Worm (Caenorhabditis elegans): ENCODE measurements around the gene M01A8.1.

The M01A8.1 gene

DNA sequence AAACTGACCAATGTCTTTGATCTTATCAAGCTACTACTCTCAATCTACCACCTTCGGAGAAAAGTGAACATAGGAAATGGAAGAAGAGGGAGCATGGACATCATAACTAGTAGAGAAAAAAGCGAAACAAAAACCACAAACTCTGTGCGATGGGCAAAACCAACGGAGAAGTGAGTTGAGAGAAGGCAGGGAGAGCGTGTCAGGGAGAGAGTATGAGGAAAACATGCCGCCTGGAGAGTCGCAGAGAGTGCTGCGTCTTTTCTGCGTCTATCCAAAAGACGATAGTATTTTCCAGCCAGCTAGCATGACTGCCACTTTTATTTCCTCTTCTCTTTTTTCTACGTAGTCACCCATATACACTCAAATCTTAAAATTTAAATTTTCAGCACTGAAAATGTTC is 17.1 kb upstream of the M01A8.1 start, which contains the start of gene saeg-2 (continued):
- peak; percentile 7 for TF ChIP-seq nhr-20 (tag; optimal IDR thresholded peaks at IDR 0.05)

ce11 chrIII:9242675-9243074 is 14.4 kb upstream of the M01A8.1 start, which contains the start of gene dat-1:
TSS of gene dat-1 (plus strand) at chrIII:9242975.
- TF ChIP-seq nhr-237 (tag; optimal IDR thresholded peaks at IDR 0.05), result no peak
- TF ChIP-seq pqm-1 (tag; optimal IDR thresholded peaks at IDR 0.05), result no peak
- no peak for TF ChIP-seq ceh-8 (GFP tag; optimal IDR thresholded peaks at IDR 0.05)
- no peak for TF ChIP-seq blmp-1 (tag; optimal IDR thresholded peaks at IDR 0.05)

DNA sequence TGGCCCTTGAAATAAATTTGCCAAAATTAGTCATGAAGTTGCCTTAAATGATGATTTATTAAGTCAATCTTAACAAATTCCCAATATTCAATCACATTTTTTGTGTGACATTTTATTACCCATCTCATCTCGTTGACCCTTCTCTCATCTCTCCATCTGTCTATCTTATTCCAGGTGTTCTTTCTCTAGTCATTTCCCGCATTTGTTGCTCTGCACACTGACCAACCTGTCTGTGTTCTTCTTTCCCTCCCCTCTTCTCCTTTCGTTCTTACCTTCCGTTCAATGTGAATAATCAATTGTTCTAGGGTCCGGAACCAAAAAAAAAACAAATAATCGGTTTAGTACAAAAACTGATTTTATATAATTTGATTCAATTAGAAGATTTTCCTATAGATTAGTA is 9.8 kb upstream of the M01A8.1 start, which contains the start of gene T02C1.1:
Gene T02C1.1 (plus strand): TSS at position 305 of the 400 bp plus-strand sequence.
- TF ChIP-seq egl-13 (tag; optimal IDR thresholded peaks at IDR 0.05), result no peak
- no peak for TF ChIP-seq mep-1 (tag; optimal IDR thresholded peaks at IDR 0.05)
- TF ChIP-seq lin-15B (tag; optimal IDR thresholded peaks at IDR 0.05), result no peak
- no peak for TF ChIP-seq lin-39 (tag; optimal IDR thresholded peaks at IDR 0.05)
- TF ChIP-seq efl-1 (optimal IDR thresholded peaks at IDR 0.05), result no peak
- peak in 1 of 2 experiments; percentile 51 for TF ChIP-seq efl-1 (GFP tag; optimal IDR thresholded peaks at IDR 0.05 in 1 of 2)
- no peak for TF ChIP-seq ama-1 (optimal IDR thresholded peaks at IDR 0.05)

DNA sequence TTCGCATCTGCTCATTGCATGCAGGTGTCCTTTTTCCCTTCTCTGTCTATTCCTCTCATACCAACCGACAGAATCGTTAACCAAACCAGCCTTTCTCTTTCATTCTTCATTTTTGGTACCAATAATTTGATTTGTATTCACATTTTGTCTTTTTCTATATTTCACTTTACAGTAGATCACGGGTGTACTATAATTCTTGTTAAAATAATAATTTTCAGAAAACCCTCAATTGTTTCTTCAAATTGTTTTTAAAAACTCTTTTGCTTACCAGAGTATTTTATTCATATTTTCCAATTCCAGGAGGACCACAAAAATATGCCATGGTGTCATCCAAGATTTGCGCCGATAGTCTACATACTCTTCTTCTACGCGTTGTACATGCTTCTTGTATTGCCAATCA is 6.3 kb upstream of the M01A8.1 start, which contains the start of gene T02C1.2:
Gene T02C1.2 (plus strand): TSS at position 301 of the 400 bp plus-strand sequence.
- TF ChIP-seq blmp-1 (tag; optimal IDR thresholded peaks at IDR 0.05) (peak; percentile 20), zip-4 (GFP tag; optimal IDR thresholded peaks at IDR 0.05) (no peak)

DNA sequence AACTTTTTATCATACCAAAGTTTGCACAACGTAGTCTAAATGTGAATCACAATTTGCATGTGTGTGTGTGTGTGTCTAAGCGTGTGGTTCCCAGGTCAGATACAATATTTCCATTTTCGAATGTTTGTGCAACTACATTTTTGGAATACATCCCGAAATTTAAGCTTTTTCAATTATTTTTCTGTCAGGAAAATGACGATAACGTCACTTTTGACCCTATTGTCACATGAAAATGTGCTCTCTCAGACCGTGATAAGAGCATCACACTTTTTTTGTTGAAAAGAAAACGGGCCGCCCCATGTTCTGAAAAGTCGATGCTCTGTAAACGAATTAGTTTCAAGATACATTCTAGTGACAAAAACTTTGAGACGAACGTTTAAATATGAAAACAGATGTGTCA is 2.1 kb upstream of the M01A8.1 start:
- TF ChIP-seq dsc-1 (tag; optimal IDR thresholded peaks at IDR 0.05) (no peak), rnt-1 (tag; optimal IDR thresholded peaks at IDR 0.05) (no peak), lin-35 (GFP tag; optimal IDR thresholded peaks at IDR 0.05) (peak in 1 of 2 experiments; percentile 13), elt-2 (tag; optimal IDR thresholded peaks at IDR 0.05) (peak; percentile 50)

DNA sequence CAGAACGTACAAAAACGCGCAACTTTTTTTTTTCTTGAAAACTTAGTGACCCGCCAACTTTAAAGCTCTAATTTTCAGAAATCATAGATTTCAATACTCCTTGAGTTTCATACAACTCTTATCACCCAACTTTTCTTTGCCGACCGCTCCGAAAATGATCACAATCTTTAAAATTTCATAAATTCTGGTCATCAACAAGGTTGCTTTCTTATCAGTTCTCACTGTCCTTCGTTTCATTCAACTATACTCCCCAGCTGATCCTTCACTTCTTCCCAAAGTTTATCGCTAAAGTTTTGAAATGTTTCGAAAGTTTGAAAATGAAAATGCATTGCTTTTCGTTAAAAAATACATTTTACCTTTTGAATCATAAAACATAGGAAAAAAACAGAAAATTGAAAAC is 1.3 kb upstream of the M01A8.1 start:
- TF ChIP-seq pqm-1 (tag; optimal IDR thresholded peaks at IDR 0.05) (peak; percentile 48), efl-1 (optimal IDR thresholded peaks at IDR 0.05) (no peak), efl-1 (GFP tag; optimal IDR thresholded peaks at IDR 0.05 in 1 of 2) (peak in 1 of 2 experiments; percentile 86), grh-1 (GFP tag; IDR thresholded peaks at IDR 0.05) (no peak), elt-2 (tag; optimal IDR thresholded peaks at IDR 0.05) (peak; percentile 81), Y116A8C.19 (tag; optimal IDR thresholded peaks at IDR 0.05; ENCODE audit: borderline replicate concordance) (no peak), hpl-2 (GFP tag; optimal IDR thresholded peaks at IDR 0.05) (no peak), zip-4 (GFP tag; optimal IDR thresholded peaks at IDR 0.05) (no peak), nhr-85 (tag) (peak; percentile 53), F16B12.6 (tag; optimal IDR thresholded peaks at IDR 0.05) (no peak), blmp-1 (tag; optimal IDR thresholded peaks at IDR 0.05) (peak; percentile 2), pax-3 (tag; optimal IDR thresholded peaks at IDR 0.05) (no peak), fkh-4 (tag; optimal IDR thresholded peaks at IDR 0.05; ENCODE audit: borderline replicate concordance) (no peak), lin-15B (tag; optimal IDR thresholded peaks at IDR 0.05) (no peak), hlh-4 (tag; optimal IDR thresholded peaks at IDR 0.05) (no peak)

DNA sequence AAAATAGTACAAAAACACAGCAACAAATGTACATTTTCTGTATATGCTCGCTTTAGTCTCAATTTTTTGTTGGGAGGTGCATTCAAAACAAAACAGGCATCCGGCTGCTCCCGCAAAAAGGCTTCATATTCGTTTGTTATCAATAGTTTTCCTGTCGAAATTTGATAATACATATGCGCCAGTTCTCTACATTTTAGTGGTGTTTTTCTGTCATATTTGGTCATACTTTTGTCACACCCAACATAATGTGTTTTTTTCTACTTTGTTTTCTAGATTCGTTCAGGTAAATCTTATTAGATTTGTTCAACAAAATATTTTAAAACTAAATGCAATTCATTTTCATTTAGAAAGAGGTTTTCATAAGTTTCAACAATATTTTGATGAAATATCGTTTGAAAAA is 1.4 kb downstream of the M01A8.1 start:
- TF ChIP-seq elt-2 (tag; optimal IDR thresholded peaks at IDR 0.05) (peak; percentile 11), efl-1 (optimal IDR thresholded peaks at IDR 0.05) (no peak), efl-1 (GFP tag; optimal IDR thresholded peaks at IDR 0.05 in 1 of 2) (peak in 1 of 2 experiments; percentile 81), C34B4.2 (tag; optimal IDR thresholded peaks at IDR 0.05) (no peak)

- TF ChIP-seq nhr-20 (tag; optimal IDR thresholded peaks at IDR 0.05) (peak; percentile 52), fkh-8 (tag; optimal IDR thresholded peaks at IDR 0.05) (no peak), elt-3 (tag; optimal IDR thresholded peaks at IDR 0.05) (peak in 5 of 6 experiments; percentile 40 to 74 (median 50)), pag-3 (tag; optimal IDR thresholded peaks at IDR 0.05; ENCODE audit: borderline replicate concordance, insufficient read depth) (peak; percentile 44), nhr-71 (tag; optimal IDR thresholded peaks at IDR 0.05) (peak; percentile 53), unc-86 (tag; optimal IDR thresholded peaks at IDR 0.05) (no peak), mdl-1 (tag; optimal IDR thresholded peaks at IDR 0.05) (peak in 1 of 2 experiments; percentile 21), nhr-47 (tag; optimal IDR thresholded peaks at IDR 0.05) (peak; percentile 19), nhr-84 (tag; optimal IDR thresholded peaks at IDR 0.05) (no peak), nhr-85 (tag) (peak; percentile 74), snu-23 (GFP tag; optimal IDR thresholded peaks at IDR 0.05) (peak; percentile 53), efl-1 (optimal IDR thresholded peaks at IDR 0.05) (peak; percentile 18 to 22), efl-1 (GFP tag; optimal IDR thresholded peaks at IDR 0.05 in 1 of 2) (no peak), lin-14 (GFP tag; optimal IDR thresholded peaks at IDR 0.05) (peak; percentile 68), nhr-90 (tag; optimal IDR thresholded peaks at IDR 0.05; ENCODE audit: poor library complexity) (peak; percentile 11)
Measured at ce11 chrIII:9269012-9269471, 12.0 kb downstream of the M01A8.1 start, which contains the start of gene clip-1. TSS of gene clip-1 (minus strand) at chrIII:9269062.

Data from whole organism, L1 larva.